Fruit fly (Drosophila melanogaster) whole organism, embryonic: Measurements from ENCODE around the gene fbl.
A peak's percentile ranks its signal among the peaks of the same experiment; 100 is the strongest.

Experiments used
- Antp ChIP-seq: fragments of 200-800 bp; sonication (Bioruptor generic); optimal IDR thresholded peaks from 3 replicates; lab custom pipeline; 2016; ENCODE audit warnings: missing biosample characterization, missing genetic modification characterization
- CG11504 ChIP-seq: fragments of 200-800 bp; sonication (Bioruptor generic); optimal IDR thresholded peaks from 3 replicates; lab custom pipeline; 2019; ENCODE audit warnings: missing biosample characterization, mild to moderate bottlenecking, missing genetic modification characterization, moderate library complexity
- CG11695 ChIP-seq: fragments of 200-800 bp; sonication (Bioruptor generic); IDR thresholded peaks from 3 replicates; pipeline ENCODE4 v1.3.6; 2022; ENCODE audit warnings: missing biosample characterization, missing genetic modification characterization
- CG11723 ChIP-seq: fragments of 200-800 bp; sonication (Bioruptor generic); optimal IDR thresholded peaks from 2 replicates; lab custom pipeline; 2017; ENCODE audit warnings: missing biosample characterization, mild to moderate bottlenecking, missing genetic modification characterization
- CG17186 ChIP-seq: fragments of 200-800 bp; sonication (Bioruptor generic); optimal IDR thresholded peaks from 3 replicates; lab custom pipeline; 2017; ENCODE audit warnings: missing biosample characterization, missing genetic modification reagents, missing genetic modification characterization
- CG17361 ChIP-seq: fragments of 200-800 bp; sonication (Bioruptor generic); IDR thresholded peaks from 3 replicates; pipeline ENCODE4 v1.3.6; 2022; ENCODE audit warnings: missing biosample characterization, missing genetic modification characterization
- CG17385 ChIP-seq: fragments of 200-800 bp; sonication (Bioruptor generic); optimal IDR thresholded peaks from 3 replicates; lab custom pipeline; 2018; ENCODE audit warnings: missing biosample characterization, mild to moderate bottlenecking, missing genetic modification characterization
- CG2875 ChIP-seq: fragments of 200-800 bp; sonication (Bioruptor generic); optimal IDR thresholded peaks from 2 replicates; lab custom pipeline; 2017; ENCODE audit warnings: missing biosample characterization, mild to moderate bottlenecking, missing genetic modification characterization, missing genetic modification reagents
- CG30431 ChIP-seq: fragments of 200-800 bp; sonication (Bioruptor generic); optimal IDR thresholded peaks from 2 replicates; lab custom pipeline; 2017; ENCODE audit warnings: missing biosample characterization, missing genetic modification characterization
- CG31224 ChIP-seq: fragments of 200-800 bp; sonication (Bioruptor generic); IDR thresholded peaks from 2 replicates; pipeline ENCODE4 v1.3.6; 2022; ENCODE audit warnings: missing biosample characterization, missing genetic modification characterization
- CG33213 ChIP-seq: fragments of 200-800 bp; sonication (Bioruptor generic); optimal IDR thresholded peaks from 3 replicates; lab custom pipeline; 2016; ENCODE audit warnings: missing biosample characterization, missing genetic modification characterization
- CG34376 ChIP-seq: fragments of 200-800 bp; sonication (Bioruptor generic); optimal IDR thresholded peaks from 2 replicates; lab custom pipeline; 2018; ENCODE audit warnings: missing biosample characterization, mild to moderate bottlenecking, missing genetic modification characterization
- CG4404 ChIP-seq: fragments of 200-800 bp; sonication (Bioruptor generic); IDR thresholded peaks from 2 replicates; pipeline ENCODE4 v1.3.6; 2022; ENCODE audit warnings: missing biosample characterization, missing genetic modification characterization
- CG6654 ChIP-seq: fragments of 200-800 bp; sonication (Bioruptor generic); optimal IDR thresholded peaks from 2 replicates; lab custom pipeline; 2017; ENCODE audit warnings: missing biosample characterization, mild to moderate bottlenecking, missing genetic modification characterization
- CG7357 ChIP-seq: fragments of 200-800 bp; sonication (Bioruptor generic); IDR thresholded peaks from 3 replicates; pipeline ENCODE4 v1.3.6; 2022; ENCODE audit warnings: missing biosample characterization, missing genetic modification characterization
- CG7987 ChIP-seq: fragments of 200-800 bp; sonication (Bioruptor generic); optimal IDR thresholded peaks from 2 replicates; lab custom pipeline; 2018; ENCODE audit warnings: missing biosample characterization, mild to moderate bottlenecking, missing genetic modification characterization, moderate library complexity
- CG9609 ChIP-seq: fragments of 200-800 bp; sonication (Bioruptor generic); optimal IDR thresholded peaks from 3 replicates; lab custom pipeline; 2016; ENCODE audit warnings: missing biosample characterization, missing genetic modification characterization
- CHES-1-like ChIP-seq: fragments of 200-800 bp; sonication (Bioruptor generic); optimal IDR thresholded peaks from 2 replicates; lab custom pipeline; 2016; ENCODE audit warnings: missing biosample characterization, missing genetic modification characterization
- E2f1 ChIP-seq: fragments of 200-800 bp; sonication (Bioruptor generic); IDR thresholded peaks from 2 replicates; pipeline ENCODE4 v1.3.6; 2022; ENCODE audit warnings: missing biosample characterization, missing genetic modification characterization
- Ets65A ChIP-seq: fragments of 200-800 bp; sonication (Bioruptor generic); peaks from one replicate; lab custom pipeline; 2016; ENCODE audit warnings: missing biosample characterization, missing genetic modification characterization
- Fer3 ChIP-seq: fragments of 200-800 bp; sonication (Bioruptor generic); optimal IDR thresholded peaks from 2 replicates; lab custom pipeline; 2018; ENCODE audit warnings: missing biosample characterization, mild to moderate bottlenecking, missing genetic modification characterization, moderate library complexity
- HLH3B ChIP-seq: fragments of 200-800 bp; sonication (Bioruptor generic); IDR thresholded peaks from 2 replicates; pipeline ENCODE4 v1.3.6; 2022; ENCODE audit warnings: missing biosample characterization, missing genetic modification characterization
- HmgD ChIP-seq: fragments of 200-800 bp; sonication (Bioruptor generic); optimal IDR thresholded peaks from 3 replicates; lab custom pipeline; 2016; ENCODE audit warnings: missing biosample characterization, missing genetic modification characterization
- Hr39 ChIP-seq: fragments of >200 bp; optimal IDR thresholded peaks from 2 replicates; lab custom pipeline; 2017
- Hr78 ChIP-seq, 2 experiments: fragments of 200-800 bp in 1 of 2; fragments of >200 bp in 1 of 2; sonication (Bioruptor generic) in 1 of 2; optimal IDR thresholded peaks; 2 replicates each; lab custom pipeline; 2017 to 2019; ENCODE audit warnings: missing biosample characterization in 2 of 2, missing genetic modification characterization in 2 of 2, mild to moderate bottlenecking in 1 of 2, moderate library complexity in 1 of 2
- Mes4 ChIP-seq: fragments of 200-800 bp; sonication (Bioruptor generic); optimal IDR thresholded peaks from 2 replicates; lab custom pipeline; 2016; ENCODE audit warnings: missing biosample characterization, missing genetic modification characterization
- NC2α ChIP-seq: fragments of 200-800 bp; sonication (Bioruptor generic); optimal IDR thresholded peaks from 2 replicates; lab custom pipeline; 2016; ENCODE audit warnings: missing biosample characterization, missing genetic modification characterization
- Neu2 ChIP-seq: fragments of 200-800 bp; sonication (Bioruptor generic); optimal IDR thresholded peaks from 3 replicates; lab custom pipeline; 2016; ENCODE audit warnings: missing biosample characterization, missing genetic modification characterization, borderline replicate concordance
- Ptx1 ChIP-seq: fragments of 200-800 bp; sonication (Bioruptor generic); IDR thresholded peaks from 2 replicates; pipeline ENCODE4 v1.3.6; 2022; ENCODE audit warnings: missing biosample characterization, missing genetic modification characterization
- Six4 ChIP-seq: fragments of 200-800 bp; sonication (Bioruptor generic); optimal IDR thresholded peaks from 2 replicates; lab custom pipeline; 2016; ENCODE audit warnings: missing biosample characterization, missing genetic modification characterization
- YL-1 ChIP-seq: fragments of 200-800 bp; sonication (Bioruptor generic); optimal IDR thresholded peaks from 3 replicates; lab custom pipeline; 2017; ENCODE audit warnings: missing biosample characterization, mild to moderate bottlenecking, missing genetic modification characterization
- ac ChIP-seq: fragments of 200-800 bp; sonication (Bioruptor generic); optimal IDR thresholded peaks from 3 replicates; lab custom pipeline; 2017; ENCODE audit warnings: missing biosample characterization, mild to moderate bottlenecking, missing genetic modification characterization
- ara ChIP-seq: fragments of 200-800 bp; sonication (Bioruptor generic); IDR thresholded peaks from 2 replicates; pipeline ENCODE4 v1.3.6; 2022; ENCODE audit warnings: missing biosample characterization, missing genetic modification characterization
- ash1 ChIP-seq: fragments of 200-800 bp; sonication (Bioruptor generic); optimal IDR thresholded peaks from 2 replicates; lab custom pipeline; 2018; ENCODE audit warnings: missing biosample characterization, mild to moderate bottlenecking, missing genetic modification characterization
- bcd ChIP-seq: fragments of 200-800 bp; sonication (Bioruptor generic); optimal IDR thresholded peaks from 2 replicates; lab custom pipeline; 2017; ENCODE audit warnings: missing biosample characterization, mild to moderate bottlenecking, missing genetic modification characterization
- eve ChIP-seq, 2 experiments: fragments of >200 bp; optimal IDR thresholded peaks; 2 replicates each; lab custom pipeline; 2017; ENCODE audit warnings: missing biosample characterization in 2 of 2, missing genetic modification characterization in 2 of 2
- ewg ChIP-seq: fragments of 200-800 bp; sonication (Bioruptor generic); optimal IDR thresholded peaks from 3 replicates; lab custom pipeline; 2017; ENCODE audit warnings: mild to moderate bottlenecking, missing biosample characterization, missing genetic modification reagents, missing genetic modification characterization
- fd96Cb ChIP-seq: fragments of 200-800 bp; sonication (Bioruptor generic); optimal IDR thresholded peaks from 2 replicates; lab custom pipeline; 2018; ENCODE audit warnings: missing biosample characterization, mild to moderate bottlenecking, missing genetic modification characterization, moderate library complexity
- gsb ChIP-seq: fragments of 200-800 bp; sonication (Bioruptor generic); IDR thresholded peaks from 2 replicates; pipeline ENCODE4 v1.3.6; 2022; ENCODE audit warnings: missing biosample characterization, missing genetic modification characterization
- her ChIP-seq: fragments of 200-800 bp; sonication (Bioruptor generic); optimal IDR thresholded peaks from 2 replicates; lab custom pipeline; 2016; ENCODE audit warnings: missing biosample characterization, missing genetic modification characterization
- insv ChIP-seq, 2 experiments: fragments of 200-800 bp; sonication (Bioruptor generic); optimal IDR thresholded peaks; 3 replicates each; lab custom pipeline; 2016 to 2018; ENCODE audit warnings: missing biosample characterization in 2 of 2, missing genetic modification characterization in 2 of 2
- klu ChIP-seq: fragments of 200-800 bp; sonication (Bioruptor generic); IDR thresholded peaks from 2 replicates; pipeline ENCODE4 v1.3.6; 2022; ENCODE audit warnings: missing biosample characterization, missing genetic modification characterization
- oc ChIP-seq: fragments of 200-800 bp; sonication (Bioruptor generic); optimal IDR thresholded peaks from 2 replicates; lab custom pipeline; 2018; ENCODE audit warnings: missing biosample characterization, mild to moderate bottlenecking, missing genetic modification characterization, moderate library complexity
- onecut ChIP-seq: fragments of 200-800 bp; sonication (Bioruptor generic); IDR thresholded peaks from 2 replicates; pipeline ENCODE4 v1.3.6; 2022; ENCODE audit warnings: missing biosample characterization, missing genetic modification characterization
- peb ChIP-seq: fragments of 200-800 bp; sonication (Bioruptor generic); IDR thresholded peaks from 2 replicates; pipeline ENCODE4 v1.3.6; 2022; ENCODE audit warnings: missing biosample characterization, missing genetic modification characterization
- salm ChIP-seq: fragments of 200-800 bp; sonication (Bioruptor generic); optimal IDR thresholded peaks from 2 replicates; lab custom pipeline; 2018; ENCODE audit warnings: missing biosample characterization, mild to moderate bottlenecking, missing genetic modification characterization
- sens-2 ChIP-seq: fragments of 200-800 bp; sonication (Bioruptor generic); IDR thresholded peaks from 2 replicates; pipeline ENCODE4 v1.3.6; 2022; ENCODE audit warnings: missing biosample characterization, missing genetic modification characterization
- vfl ChIP-seq: fragments of 200-800 bp; sonication (Bioruptor generic); optimal IDR thresholded peaks from 2 replicates; lab custom pipeline; 2016; ENCODE audit warnings: missing biosample characterization, missing genetic modification characterization
- vnd ChIP-seq: fragments of 200-800 bp; sonication (Bioruptor generic); IDR thresholded peaks from 3 replicates; pipeline ENCODE4 v1.3.6; 2022; ENCODE audit warnings: missing biosample characterization, missing genetic modification characterization; ENCODE audit not compliant: partially characterized antibody
- zf30C ChIP-seq: fragments of 200-800 bp; sonication (Bioruptor generic); optimal IDR thresholded peaks from 3 replicates; lab custom pipeline; 2018; ENCODE audit warnings: missing biosample characterization, mild to moderate bottlenecking, missing genetic modification characterization

Gene fbl

dm6 chr3L:20375878-20376563, 8.2 kb upstream of the fbl start, which contains the start of the genes Ide and RhoBTB (continued):
- peak; percentile 82 for TF ChIP-seq bcd (GFP tag; lab: Kevin White, UChicago)
- peak; percentile 46; the same call in 1 of the 2 replicates for TF ChIP-seq E2f1 (GFP tag; lab: Robert Waterston, UW)
- peak; percentile 76 for TF ChIP-seq Ptx1 (GFP tag; lab: Robert Waterston, UW)
- peak; percentile 81 for TF ChIP-seq CG33213 (GFP tag; lab: Kevin White, UChicago)
- peak; percentile 64 for TF ChIP-seq CG31224
- peak; percentile 53 for TF ChIP-seq CG11723 (GFP tag; lab: Kevin White, UChicago)
- no peak for TF ChIP-seq zf30C (GFP tag; lab: Kevin White, UChicago)
- TF ChIP-seq HLH3B = peak; percentile 46; the same call in 1 of the 2 replicates
- peak; percentile 87 to 98 for TF ChIP-seq insv (GFP tag; optimal IDR thresholded peaks at IDR 0.05; lab: Kevin White, UChicago)
- TF ChIP-seq Six4 (GFP tag; lab: Kevin White, UChicago) = peak; percentile 60
- no peak for TF ChIP-seq CG11695 (GFP tag; lab: Robert Waterston, UW)
- TF ChIP-seq salm = no peak
- TF ChIP-seq her (GFP tag; lab: Kevin White, UChicago) = peak; percentile 53
- TF ChIP-seq CG34376 (GFP tag; lab: Kevin White, UChicago) = peak; percentile 59
- TF ChIP-seq NC2α (GFP tag; lab: Kevin White, UChicago) = peak; percentile 62
- no peak for TF ChIP-seq Neu2 (GFP tag; lab: Kevin White, UChicago)
- peak; percentile 78 for TF ChIP-seq Fer3
- TF ChIP-seq CG17186 (GFP tag; lab: Kevin White, UChicago) = peak; percentile 15
- TF ChIP-seq YL-1 (GFP tag; lab: Kevin White, UChicago) = peak; percentile 50
- no peak for TF ChIP-seq gsb
- TF ChIP-seq CG2875 (GFP tag; lab: Kevin White, UChicago) = no peak
- peak; percentile 99 for TF ChIP-seq Ets65A (GFP tag; lab: Kevin White, UChicago)
- TF ChIP-seq eve (GFP tag; optimal IDR thresholded peaks at IDR 0.05; lab: Kevin White, UChicago) = no peak
- TF ChIP-seq peb (GFP tag; lab: Robert Waterston, UW) = no peak
- TF ChIP-seq oc = no peak
- TF ChIP-seq onecut (GFP tag; lab: Robert Waterston, UW) = no peak
- TF ChIP-seq CG9609 (GFP tag; lab: Kevin White, UChicago) = peak; percentile 80
- no peak for TF ChIP-seq CG11504 (tag; lab: Kevin White, UChicago)
- peak; percentile 56 for TF ChIP-seq CG30431 (GFP tag; lab: Kevin White, UChicago)
- TF ChIP-seq CHES-1-like (GFP tag; lab: Kevin White, UChicago) = peak; percentile 88
- 0 out of 2 replicates have a peak, but pooled peaks have one; percentile 14 for TF ChIP-seq sens-2 (GFP tag; lab: Robert Waterston, UW)
- TF ChIP-seq CG6654 (GFP tag; lab: Kevin White, UChicago) = peak; percentile 42
- TF ChIP-seq ewg = peak; percentile 74
- peak; percentile 75 for TF ChIP-seq CG4404
- 0 out of 2 replicates have a peak, but pooled peaks have one; percentile 41 for TF ChIP-seq ara (GFP tag; lab: Robert Waterston, UW)
- TF ChIP-seq ash1 (GFP tag; lab: Kevin White, UChicago) = no peak
- no peak for TF ChIP-seq vnd (GFP tag; lab: Robert Waterston, UW)
- TF ChIP-seq HmgD (GFP tag; lab: Kevin White, UChicago) = peak; percentile 72
- peak; percentile 72 for TF ChIP-seq fd96Cb (tag; lab: Kevin White, UChicago)
- peak; percentile 36 for TF ChIP-seq Hr39 (lab: Kevin White, UChicago)
- TF ChIP-seq CG7987 (GFP tag; lab: Kevin White, UChicago) = peak; percentile 21
- peak; percentile 86 for TF ChIP-seq Antp (GFP tag; lab: Kevin White, UChicago)
- peak; percentile 73 for TF ChIP-seq klu
- TF ChIP-seq Hr78 (GFP tag; optimal IDR thresholded peaks at IDR 0.05; lab: Kevin White, UChicago) = no peak
- peak; percentile 47 for TF ChIP-seq Mes4
- TF ChIP-seq CG7357 = no peak; the same call in none of the 3 replicates
- TF ChIP-seq CG17361 (GFP tag; lab: Robert Waterston, UW) = peak; percentile 92
- TF ChIP-seq vfl (GFP tag; lab: Kevin White, UChicago) = peak; percentile 81
- TF ChIP-seq CG17385 = peak; percentile 68
- no peak for TF ChIP-seq ac (GFP tag; lab: Kevin White, UChicago)
